Fruit fly (Drosophila melanogaster) whole organism, embryonic: ENCODE measurements around the gene sol.

Experiments
- ATbp ChIP-seq: fragments of 200-800 bp; sonication (Bioruptor generic); optimal IDR thresholded peaks from 2 replicates; lab custom pipeline; 2017; ENCODE audit warnings: missing biosample characterization, mild to moderate bottlenecking, missing genetic modification characterization, missing genetic modification reagents
- CG10543 ChIP-seq: fragments of 200-800 bp; sonication (Bioruptor generic); optimal IDR thresholded peaks from 3 replicates; lab custom pipeline; 2017; ENCODE audit warnings: missing biosample characterization, mild to moderate bottlenecking, missing genetic modification characterization, moderate library complexity
- CG12236 ChIP-seq: fragments of 200-800 bp; sonication (Bioruptor generic); optimal IDR thresholded peaks from 2 replicates; lab custom pipeline; 2016; ENCODE audit warnings: missing biosample characterization, missing genetic modification characterization
- CG12299 ChIP-seq: fragments of 200-800 bp; sonication (Bioruptor generic); optimal IDR thresholded peaks from 2 replicates; lab custom pipeline; 2018; ENCODE audit warnings: missing biosample characterization, mild to moderate bottlenecking, missing genetic modification characterization
- CG13775 ChIP-seq: fragments of 200-800 bp; sonication (Bioruptor generic); optimal IDR thresholded peaks from 3 replicates; lab custom pipeline; 2017; ENCODE audit warnings: missing biosample characterization, mild to moderate bottlenecking, missing genetic modification characterization
- CG14014 ChIP-seq: fragments of 200-800 bp; sonication (Bioruptor generic); IDR thresholded peaks from 2 replicates; pipeline ENCODE4 v1.3.6; 2022; ENCODE audit warnings: missing biosample characterization, missing genetic modification characterization
- CG15601 ChIP-seq: fragments of 200-800 bp; sonication (Bioruptor generic); optimal IDR thresholded peaks from 3 replicates; lab custom pipeline; 2019; ENCODE audit warnings: missing biosample characterization, mild to moderate bottlenecking, missing genetic modification characterization, moderate library complexity
- CG17361 ChIP-seq: fragments of 200-800 bp; sonication (Bioruptor generic); IDR thresholded peaks from 3 replicates; pipeline ENCODE4 v1.3.6; 2022; ENCODE audit warnings: missing biosample characterization, missing genetic modification characterization
- CG18619 ChIP-seq: fragments of 200-800 bp; sonication (Bioruptor generic); optimal IDR thresholded peaks from 3 replicates; lab custom pipeline; 2017; ENCODE audit warnings: missing biosample characterization, mild to moderate bottlenecking, missing genetic modification characterization
- CG2129 ChIP-seq: fragments of 200-800 bp; sonication (Bioruptor generic); IDR thresholded peaks from 2 replicates; pipeline ENCODE4 v1.3.6; 2022; ENCODE audit warnings: missing biosample characterization, missing genetic modification characterization; ENCODE audit not compliant: partially characterized antibody
- CG2875 ChIP-seq: fragments of 200-800 bp; sonication (Bioruptor generic); optimal IDR thresholded peaks from 2 replicates; lab custom pipeline; 2017; ENCODE audit warnings: missing biosample characterization, mild to moderate bottlenecking, missing genetic modification characterization, missing genetic modification reagents
- CG3065 ChIP-seq: fragments of 200-800 bp; sonication (Bioruptor generic); optimal IDR thresholded peaks from 2 replicates; lab custom pipeline; 2016; ENCODE audit warnings: missing biosample characterization, missing genetic modification characterization
- CG31224 ChIP-seq: fragments of 200-800 bp; sonication (Bioruptor generic); IDR thresholded peaks from 2 replicates; pipeline ENCODE4 v1.3.6; 2022; ENCODE audit warnings: missing biosample characterization, missing genetic modification characterization
- CG4282 ChIP-seq: fragments of 200-800 bp; sonication (Bioruptor generic); optimal IDR thresholded peaks from 2 replicates; lab custom pipeline; 2016; ENCODE audit warnings: missing biosample characterization, missing genetic modification characterization
- CG4617 ChIP-seq: fragments of 200-800 bp; sonication (Bioruptor generic); optimal IDR thresholded peaks from 3 replicates; lab custom pipeline; 2016; ENCODE audit warnings: missing biosample characterization, missing genetic modification characterization, borderline replicate concordance
- CG6272 ChIP-seq: fragments of 200-800 bp; sonication (Bioruptor generic); IDR thresholded peaks from 2 replicates; pipeline ENCODE4 v1.3.6; 2022; ENCODE audit warnings: missing biosample characterization, missing genetic modification characterization
- CG6689 ChIP-seq: fragments of 200-800 bp; sonication (Bioruptor generic); IDR thresholded peaks from 2 replicates; pipeline ENCODE4 v1.3.6; 2022; ENCODE audit warnings: missing biosample characterization, missing genetic modification characterization
- CG9437 ChIP-seq: fragments of 200-800 bp; sonication (Bioruptor generic); optimal IDR thresholded peaks from 2 replicates; lab custom pipeline; 2018; ENCODE audit warnings: missing biosample characterization, mild to moderate bottlenecking, missing genetic modification characterization
- CG9609 ChIP-seq: fragments of 200-800 bp; sonication (Bioruptor generic); optimal IDR thresholded peaks from 3 replicates; lab custom pipeline; 2016; ENCODE audit warnings: missing biosample characterization, missing genetic modification characterization
- CG9817 ChIP-seq: fragments of 200-800 bp; sonication (Bioruptor generic); optimal IDR thresholded peaks from 2 replicates; lab custom pipeline; 2018; ENCODE audit warnings: missing biosample characterization, mild to moderate bottlenecking, missing genetic modification characterization, moderate library complexity
- Dad ChIP-seq: fragments of 200-800 bp; sonication (Bioruptor generic); optimal IDR thresholded peaks from 3 replicates; lab custom pipeline; 2016; ENCODE audit warnings: missing biosample characterization, missing genetic modification characterization
- Dll ChIP-seq: fragments of 200-800 bp; sonication (Bioruptor generic); IDR thresholded peaks from 4 replicates; pipeline ENCODE4 v1.3.6; 2022; ENCODE audit warnings: missing biosample characterization, missing genetic modification characterization; ENCODE audit not compliant: partially characterized antibody
- Gug ChIP-seq: fragments of 200-800 bp; sonication (Bioruptor generic); IDR thresholded peaks from 4 replicates; pipeline ENCODE4 v1.3.6; 2022; ENCODE audit warnings: missing biosample characterization, missing genetic modification characterization
- Hmr ChIP-seq: fragments of 200-800 bp; sonication (Bioruptor generic); optimal IDR thresholded peaks from 3 replicates; lab custom pipeline; 2017; ENCODE audit warnings: mild to moderate bottlenecking, missing biosample characterization, missing genetic modification reagents, missing genetic modification characterization
- Lim3 ChIP-seq: fragments of 200-800 bp; sonication (Bioruptor generic); IDR thresholded peaks from 2 replicates; pipeline ENCODE4 v1.3.6; 2022; ENCODE audit warnings: missing biosample characterization, missing genetic modification characterization
- Mad ChIP-seq: fragments of 200-800 bp; sonication (Bioruptor generic); optimal IDR thresholded peaks from 2 replicates; lab custom pipeline; 2016; ENCODE audit warnings: missing biosample characterization, missing genetic modification characterization
- Nf-YA ChIP-seq: fragments of 200-800 bp; sonication (Bioruptor generic); IDR thresholded peaks from 2 replicates; pipeline ENCODE4 v1.3.6; 2022; ENCODE audit warnings: missing biosample characterization, missing genetic modification characterization
- Nf-YB ChIP-seq: fragments of 200-800 bp; sonication (Bioruptor generic); optimal IDR thresholded peaks from 3 replicates; lab custom pipeline; 2019; ENCODE audit warnings: missing biosample characterization, mild to moderate bottlenecking, missing genetic modification characterization, moderate library complexity
- Pdp1 ChIP-seq, 2 experiments: fragments of 200-800 bp; sonication (Bioruptor generic); optimal IDR thresholded peaks; 3 replicates each; lab custom pipeline; 2016; ENCODE audit warnings: missing biosample characterization in 2 of 2, missing genetic modification characterization in 2 of 2, mild to moderate bottlenecking in 1 of 2, moderate library complexity in 1 of 2
- Rx ChIP-seq: fragments of 200-800 bp; sonication (Bioruptor generic); IDR thresholded peaks from 2 replicates; pipeline ENCODE4 v1.3.6; 2022; ENCODE audit warnings: missing biosample characterization, missing genetic modification characterization
- Side ChIP-seq: fragments of 200-800 bp; sonication (Bioruptor generic); optimal IDR thresholded peaks from 2 replicates; lab custom pipeline; 2016; ENCODE audit warnings: missing biosample characterization, missing genetic modification characterization
- ab ChIP-seq: fragments of 200-800 bp; sonication (Bioruptor generic); optimal IDR thresholded peaks from 2 replicates; lab custom pipeline; 2016; ENCODE audit warnings: missing biosample characterization, missing genetic modification characterization
- ase ChIP-seq: fragments of 200-800 bp; sonication (Bioruptor generic); IDR thresholded peaks from 3 replicates; pipeline ENCODE4 v1.3.6; 2022; ENCODE audit warnings: missing biosample characterization, missing genetic modification characterization
- bab2 ChIP-seq: fragments of 200-800 bp; sonication (Bioruptor generic); optimal IDR thresholded peaks from 2 replicates; lab custom pipeline; 2016; ENCODE audit warnings: missing biosample characterization, missing genetic modification characterization
- br ChIP-seq: fragments of >200 bp; optimal IDR thresholded peaks from 2 replicates; lab custom pipeline; 2017
- emc ChIP-seq: fragments of 200-800 bp; sonication (Bioruptor generic); optimal IDR thresholded peaks from 2 replicates; lab custom pipeline; 2016; ENCODE audit warnings: missing biosample characterization, missing genetic modification characterization
- gce ChIP-seq: fragments of 200-800 bp; sonication (Bioruptor generic); IDR thresholded peaks from 3 replicates; pipeline ENCODE4 v1.3.6; 2022; ENCODE audit warnings: missing biosample characterization, missing genetic modification characterization
- gcm2 ChIP-seq: fragments of 200-800 bp; sonication (Bioruptor generic); optimal IDR thresholded peaks from 2 replicates; lab custom pipeline; 2016; ENCODE audit warnings: missing biosample characterization, missing genetic modification characterization
- gfzf ChIP-seq: fragments of 200-800 bp; sonication (Bioruptor generic); optimal IDR thresholded peaks from 2 replicates; lab custom pipeline; 2016; ENCODE audit warnings: missing biosample characterization, mild to moderate bottlenecking, missing genetic modification characterization, moderate library complexity
- grau ChIP-seq: fragments of 200-800 bp; optimal IDR thresholded peaks from 3 replicates; lab custom pipeline; 2019; ENCODE audit warnings: missing biosample characterization, mild to moderate bottlenecking, missing genetic modification characterization, moderate library complexity
- insv ChIP-seq, 2 experiments: fragments of 200-800 bp; sonication (Bioruptor generic); optimal IDR thresholded peaks; 3 replicates each; lab custom pipeline; 2016 to 2018; ENCODE audit warnings: missing biosample characterization in 2 of 2, missing genetic modification characterization in 2 of 2
- jigr1 ChIP-seq: fragments of 200-800 bp; sonication (Bioruptor generic); IDR thresholded peaks from 3 replicates; pipeline ENCODE4 v1.3.6; 2022; ENCODE audit warnings: missing biosample characterization, missing genetic modification characterization
- lab ChIP-seq: fragments of 200-800 bp; sonication (Bioruptor generic); optimal IDR thresholded peaks from 3 replicates; lab custom pipeline; 2017; ENCODE audit warnings: missing biosample characterization, missing genetic modification characterization, mild to moderate bottlenecking, moderate library complexity, missing genetic modification reagents
- nerfin-2 ChIP-seq: fragments of 200-800 bp; sonication (Bioruptor generic); IDR thresholded peaks from 2 replicates; pipeline ENCODE4 v1.3.6; 2022; ENCODE audit warnings: missing biosample characterization, missing genetic modification characterization; ENCODE audit not compliant: partially characterized antibody
- row ChIP-seq: fragments of 200-800 bp; sonication (Bioruptor generic); IDR thresholded peaks from 3 replicates; pipeline ENCODE4 v1.3.6; 2022; ENCODE audit warnings: missing biosample characterization, missing genetic modification characterization
- scrt ChIP-seq: fragments of 200-800 bp; sonication (Bioruptor generic); optimal IDR thresholded peaks from 2 replicates; lab custom pipeline; 2018; ENCODE audit warnings: missing biosample characterization, mild to moderate bottlenecking, missing genetic modification characterization, moderate library complexity
- sna ChIP-seq: fragments of 200-800 bp; sonication (Bioruptor generic); IDR thresholded peaks from 2 replicates; pipeline ENCODE4 v1.3.6; 2022; ENCODE audit warnings: missing biosample characterization, missing genetic modification characterization; ENCODE audit not compliant: partially characterized antibody
- ttk ChIP-seq: fragments of 200-800 bp; sonication (Bioruptor generic); IDR thresholded peaks from 2 replicates; pipeline ENCODE4 v2.1.2; 2022; ENCODE audit warnings: missing biosample characterization, missing genetic modification characterization
- z ChIP-seq: fragments of 200-800 bp; sonication (Bioruptor generic); IDR thresholded peaks from 3 replicates; pipeline ENCODE4 v1.3.6; 2022; ENCODE audit warnings: missing biosample characterization, missing genetic modification characterization
- zen ChIP-seq: fragments of 200-800 bp; sonication (Bioruptor generic); optimal IDR thresholded peaks from 3 replicates; lab custom pipeline; 2018; ENCODE audit warnings: missing biosample characterization, mild to moderate bottlenecking, missing genetic modification characterization, moderate library complexity

Gene sol

dm6 chrX:21322289-21322981 is 27.6 kb upstream of the sol start (continued):
- TF ChIP-seq CG12299 (tag; lab: Kevin White, UChicago), result no peak
- TF ChIP-seq ase (GFP tag; lab: Robert Waterston, UW), result no peak
- no peak for TF ChIP-seq Hmr (GFP tag; lab: Kevin White, UChicago)
- TF ChIP-seq CG9437 (GFP tag; lab: Kevin White, UChicago), result no peak
- no peak for TF ChIP-seq jigr1 (GFP tag; lab: Robert Waterston, UW)
- TF ChIP-seq CG4617 (GFP tag; lab: Kevin White, UChicago), result no peak
- TF ChIP-seq CG13775, result peak; percentile 56
- peak; percentile 56 for TF ChIP-seq scrt (GFP tag; lab: Kevin White, UChicago)
- TF ChIP-seq CG14014, result no peak
- no peak for TF ChIP-seq CG15601 (tag; lab: Kevin White, UChicago)
- peak; percentile 71 for TF ChIP-seq lab (GFP tag; lab: Kevin White, UChicago)
- TF ChIP-seq CG9609, result no peak
- no peak for TF ChIP-seq Nf-YA (GFP tag; lab: Robert Waterston, UW)
- TF ChIP-seq br (lab: Kevin White, UChicago), result no peak
- TF ChIP-seq gce, result no peak
- no peak for TF ChIP-seq ATbp (GFP tag; lab: Kevin White, UChicago)
- peak; percentile 46 for TF ChIP-seq CG6689 (GFP tag; lab: Robert Waterston, UW)
- 0 out of 2 replicates have a peak, but pooled peaks have one; percentile 24 for TF ChIP-seq CG31224 (GFP tag; lab: Robert Waterston, UW)
- no peak for TF ChIP-seq CG18619 (GFP tag; lab: Kevin White, UChicago)
- no peak for TF ChIP-seq gfzf (GFP tag; lab: Kevin White, UChicago)
- TF ChIP-seq insv (GFP tag; optimal IDR thresholded peaks at IDR 0.05; lab: Kevin White, UChicago), result no peak
- peak; percentile 46; the same call in 2 of the 3 replicates for TF ChIP-seq row (GFP tag; lab: Robert Waterston, UW)
- no peak for TF ChIP-seq Lim3 (GFP tag; lab: Robert Waterston, UW)
- TF ChIP-seq Gug (GFP tag; lab: Robert Waterston, UW), result no peak
- TF ChIP-seq nerfin-2 (GFP tag; lab: Robert Waterston, UW), result no peak
- TF ChIP-seq CG17361 (GFP tag; lab: Robert Waterston, UW), result peak; percentile 88
- no peak for TF ChIP-seq CG10543 (GFP tag; lab: Kevin White, UChicago)
- peak; percentile 78 for TF ChIP-seq grau (tag; lab: Kevin White, UChicago)
- no peak for TF ChIP-seq Nf-YB (GFP tag; lab: Kevin White, UChicago)
- no peak for TF ChIP-seq CG9817 (tag; lab: Kevin White, UChicago)
- TF ChIP-seq bab2 (GFP tag; lab: Kevin White, UChicago), result no peak
- no peak for TF ChIP-seq Pdp1 (GFP tag; optimal IDR thresholded peaks at IDR 0.05; lab: Kevin White, UChicago)
- no peak for TF ChIP-seq sna
- no peak for TF ChIP-seq ab (GFP tag; lab: Kevin White, UChicago)
- TF ChIP-seq Side (GFP tag; lab: Kevin White, UChicago), result no peak
- no peak for TF ChIP-seq Dad (GFP tag; lab: Kevin White, UChicago)
- TF ChIP-seq CG3065 (GFP tag; lab: Kevin White, UChicago), result no peak
- no peak for TF ChIP-seq CG2875 (GFP tag; lab: Kevin White, UChicago)
- no peak for TF ChIP-seq Dll (GFP tag; lab: Robert Waterston, UW)
- no peak; the same call in 1 of the 2 replicates for TF ChIP-seq CG6272 (GFP tag; lab: Robert Waterston, UW)
- TF ChIP-seq zen (tag; lab: Kevin White, UChicago), result no peak
- no peak for TF ChIP-seq CG2129 (GFP tag; lab: Robert Waterston, UW)
- TF ChIP-seq emc (GFP tag; lab: Kevin White, UChicago), result no peak
- peak; percentile 33; the same call in 1 of the 2 replicates for TF ChIP-seq ttk
- no peak for TF ChIP-seq Mad (GFP tag; lab: Kevin White, UChicago)
- TF ChIP-seq z (GFP tag; lab: Robert Waterston, UW), result no peak
- TF ChIP-seq CG12236, result no peak
- TF ChIP-seq gcm2 (GFP tag; lab: Kevin White, UChicago), result no peak
- TF ChIP-seq Rx (GFP tag; lab: Robert Waterston, UW), result no peak
- TF ChIP-seq CG4282 (GFP tag; lab: Kevin White, UChicago), result no peak
